Fruit fly (Drosophila melanogaster) whole organism, embryonic: ENCODE measurements around the gene Bug22.

Experiments
- Adf1 ChIP-seq: fragments of 200-800 bp; sonication (Bioruptor generic); IDR thresholded peaks from 2 replicates; pipeline ENCODE4 v1.3.6; 2022; ENCODE audit warnings: missing biosample characterization, missing genetic modification characterization
- Aef1 ChIP-seq: fragments of 200-800 bp; sonication (Bioruptor generic); IDR thresholded peaks from 3 replicates; pipeline ENCODE4 v1.3.6; 2022; ENCODE audit warnings: missing biosample characterization, missing genetic modification characterization
- Atf-2 ChIP-seq: fragments of 200-800 bp; sonication (Bioruptor generic); optimal IDR thresholded peaks from 2 replicates; lab custom pipeline; 2016; ENCODE audit warnings: missing biosample characterization, missing genetic modification characterization
- BtbVII ChIP-seq: fragments of 200-800 bp; sonication (Bioruptor generic); optimal IDR thresholded peaks from 3 replicates; lab custom pipeline; 2017; ENCODE audit warnings: missing biosample characterization, mild to moderate bottlenecking, missing genetic modification characterization
- CG11504 ChIP-seq: fragments of 200-800 bp; sonication (Bioruptor generic); optimal IDR thresholded peaks from 3 replicates; lab custom pipeline; 2019; ENCODE audit warnings: missing biosample characterization, mild to moderate bottlenecking, missing genetic modification characterization, moderate library complexity
- CG11560 ChIP-seq: fragments of 200-800 bp; sonication (Bioruptor generic); IDR thresholded peaks from 3 replicates; pipeline ENCODE4 v1.3.6; 2022; ENCODE audit warnings: missing biosample characterization, missing genetic modification characterization
- CG12104 ChIP-seq: fragments of 200-800 bp; sonication (Bioruptor generic); optimal IDR thresholded peaks from 3 replicates; lab custom pipeline; 2016; ENCODE audit warnings: missing biosample characterization, missing genetic modification characterization
- CG1233 ChIP-seq: fragments of 200-800 bp; sonication (Bioruptor generic); optimal IDR thresholded peaks from 4 replicates; lab custom pipeline; 2018; ENCODE audit warnings: missing biosample characterization, mild to moderate bottlenecking, missing genetic modification characterization
- CG12659 ChIP-seq: fragments of 200-800 bp; sonication (Bioruptor generic); optimal IDR thresholded peaks from 3 replicates; lab custom pipeline; 2017; ENCODE audit warnings: mild to moderate bottlenecking, missing biosample characterization, missing genetic modification reagents, missing genetic modification characterization
- CG13287 ChIP-seq: fragments of 200-800 bp; sonication (Bioruptor generic); IDR thresholded peaks from 2 replicates; pipeline ENCODE4 v1.3.6; 2022; ENCODE audit warnings: missing biosample characterization, missing genetic modification characterization; ENCODE audit not compliant: partially characterized antibody
- CG13624 ChIP-seq: fragments of 200-800 bp; sonication (Bioruptor generic); optimal IDR thresholded peaks from 2 replicates; lab custom pipeline; 2016; ENCODE audit warnings: missing biosample characterization, missing genetic modification characterization
- CG14014 ChIP-seq: fragments of 200-800 bp; sonication (Bioruptor generic); IDR thresholded peaks from 2 replicates; pipeline ENCODE4 v1.3.6; 2022; ENCODE audit warnings: missing biosample characterization, missing genetic modification characterization
- CG15696 ChIP-seq: fragments of 200-800 bp; sonication (Bioruptor generic); optimal IDR thresholded peaks from 2 replicates; lab custom pipeline; 2019; ENCODE audit warnings: missing biosample characterization, mild to moderate bottlenecking, missing genetic modification characterization, moderate library complexity
- CG16813 ChIP-seq: fragments of 200-800 bp; sonication (Bioruptor generic); IDR thresholded peaks from 3 replicates; pipeline ENCODE4 v1.3.6; 2022; ENCODE audit warnings: missing biosample characterization, missing genetic modification characterization; ENCODE audit not compliant: partially characterized antibody
- CG17186 ChIP-seq: fragments of 200-800 bp; sonication (Bioruptor generic); optimal IDR thresholded peaks from 3 replicates; lab custom pipeline; 2017; ENCODE audit warnings: missing biosample characterization, missing genetic modification reagents, missing genetic modification characterization
- CG17912 ChIP-seq: fragments of 200-800 bp; sonication (Bioruptor generic); optimal IDR thresholded peaks from 2 replicates; lab custom pipeline; 2018; ENCODE audit warnings: missing biosample characterization, mild to moderate bottlenecking, missing genetic modification characterization
- CG33213 ChIP-seq: fragments of 200-800 bp; sonication (Bioruptor generic); optimal IDR thresholded peaks from 3 replicates; lab custom pipeline; 2016; ENCODE audit warnings: missing biosample characterization, missing genetic modification characterization
- CG3838 ChIP-seq: fragments of 200-800 bp; sonication (Bioruptor generic); optimal IDR thresholded peaks from 3 replicates; lab custom pipeline; 2016; ENCODE audit warnings: missing biosample characterization, missing genetic modification characterization
- CG4404 ChIP-seq: fragments of 200-800 bp; sonication (Bioruptor generic); IDR thresholded peaks from 2 replicates; pipeline ENCODE4 v1.3.6; 2022; ENCODE audit warnings: missing biosample characterization, missing genetic modification characterization
- CG5180 ChIP-seq: fragments of 200-800 bp; sonication (Bioruptor generic); optimal IDR thresholded peaks from 3 replicates; lab custom pipeline; 2017; ENCODE audit warnings: missing biosample characterization, missing genetic modification characterization, mild to moderate bottlenecking, moderate library complexity, missing genetic modification reagents
- CG5953 ChIP-seq: fragments of 200-800 bp; sonication (Bioruptor generic); IDR thresholded peaks from 2 replicates; pipeline ENCODE4 v1.3.6; 2022; ENCODE audit warnings: missing biosample characterization, missing genetic modification characterization
- CG7271 ChIP-seq: fragments of 200-800 bp; sonication (Bioruptor generic); optimal IDR thresholded peaks from 2 replicates; lab custom pipeline; 2018; ENCODE audit warnings: missing biosample characterization, mild to moderate bottlenecking, missing genetic modification characterization, moderate library complexity
- CG7357 ChIP-seq: fragments of 200-800 bp; sonication (Bioruptor generic); IDR thresholded peaks from 3 replicates; pipeline ENCODE4 v1.3.6; 2022; ENCODE audit warnings: missing biosample characterization, missing genetic modification characterization
- CG9817 ChIP-seq: fragments of 200-800 bp; sonication (Bioruptor generic); optimal IDR thresholded peaks from 2 replicates; lab custom pipeline; 2018; ENCODE audit warnings: missing biosample characterization, mild to moderate bottlenecking, missing genetic modification characterization, moderate library complexity
- CG9932 ChIP-seq: fragments of 200-800 bp; sonication (Bioruptor generic); IDR thresholded peaks from 2 replicates; pipeline ENCODE4 v1.3.6; 2022; ENCODE audit warnings: missing biosample characterization, missing genetic modification characterization
- CTCF ChIP-seq: fragments of 200-800 bp; sonication (Bioruptor generic); optimal IDR thresholded peaks from 2 replicates; lab custom pipeline; 2017; ENCODE audit warnings: missing biosample characterization, mild to moderate bottlenecking, missing genetic modification characterization, moderate library complexity
- Drgx ChIP-seq: fragments of 200-800 bp; sonication (Bioruptor generic); IDR thresholded peaks from 2 replicates; pipeline ENCODE4 v1.3.6; 2022; ENCODE audit warnings: missing biosample characterization, missing genetic modification characterization
- ERR ChIP-seq: fragments of 200-800 bp; sonication (Bioruptor generic); optimal IDR thresholded peaks from 2 replicates; lab custom pipeline; 2016; ENCODE audit warnings: missing biosample characterization, missing genetic modification characterization
- HLHmδ ChIP-seq: fragments of 200-800 bp; sonication (Bioruptor generic); optimal IDR thresholded peaks from 2 replicates; lab custom pipeline; 2018; ENCODE audit warnings: missing biosample characterization, mild to moderate bottlenecking, missing genetic modification characterization, moderate library complexity
- Hmr ChIP-seq: fragments of 200-800 bp; sonication (Bioruptor generic); optimal IDR thresholded peaks from 3 replicates; lab custom pipeline; 2017; ENCODE audit warnings: mild to moderate bottlenecking, missing biosample characterization, missing genetic modification reagents, missing genetic modification characterization
- Hr51 ChIP-seq, 2 experiments: fragments of 200-800 bp; sonication (Bioruptor generic); optimal IDR thresholded peaks; 2 replicates in 1 of 2; 3 replicates in 1 of 2; lab custom pipeline; 2016 to 2018; ENCODE audit warnings: missing biosample characterization in 2 of 2, missing genetic modification characterization in 2 of 2, mild to moderate bottlenecking in 1 of 2, moderate library complexity in 1 of 2
- Mes4 ChIP-seq: fragments of 200-800 bp; sonication (Bioruptor generic); optimal IDR thresholded peaks from 2 replicates; lab custom pipeline; 2016; ENCODE audit warnings: missing biosample characterization, missing genetic modification characterization
- Oli ChIP-seq: fragments of 200-800 bp; sonication (Bioruptor generic); optimal IDR thresholded peaks from 2 replicates; lab custom pipeline; 2018; ENCODE audit warnings: missing biosample characterization, mild to moderate bottlenecking, missing genetic modification characterization, moderate library complexity
- Xrp1 ChIP-seq: fragments of 200-800 bp; sonication (Bioruptor generic); IDR thresholded peaks from 2 replicates; pipeline ENCODE4 v1.3.6; 2022; ENCODE audit warnings: missing biosample characterization, missing genetic modification characterization
- abd-A ChIP-seq: fragments of 200-800 bp; sonication (Bioruptor generic); optimal IDR thresholded peaks from 3 replicates; lab custom pipeline; 2019; ENCODE audit warnings: missing biosample characterization, mild to moderate bottlenecking, missing genetic modification characterization, moderate library complexity
- aop ChIP-seq: fragments of 200-800 bp; sonication (Bioruptor generic); IDR thresholded peaks from 2 replicates; pipeline ENCODE4 v1.3.6; 2022; ENCODE audit warnings: missing biosample characterization, missing genetic modification characterization
- br ChIP-seq: fragments of >200 bp; optimal IDR thresholded peaks from 2 replicates; lab custom pipeline; 2017
- btn ChIP-seq: fragments of 200-800 bp; sonication (Bioruptor generic); optimal IDR thresholded peaks from 2 replicates; lab custom pipeline; 2016; ENCODE audit warnings: missing biosample characterization, missing genetic modification characterization
- corto ChIP-seq: fragments of 200-800 bp; sonication (Bioruptor generic); optimal IDR thresholded peaks from 2 replicates; lab custom pipeline; 2016; ENCODE audit warnings: missing biosample characterization, mild to moderate bottlenecking, missing genetic modification characterization, moderate library complexity
- crc ChIP-seq: fragments of 200-800 bp; sonication (Bioruptor generic); optimal IDR thresholded peaks from 2 replicates; lab custom pipeline; 2016; ENCODE audit warnings: missing biosample characterization, missing genetic modification characterization
- disco-r ChIP-seq: fragments of 200-800 bp; sonication (Bioruptor generic); optimal IDR thresholded peaks from 2 replicates; lab custom pipeline; 2016; ENCODE audit warnings: missing biosample characterization, missing genetic modification characterization
- dpn ChIP-seq, 2 experiments: fragments of 200-800 bp; sonication (Bioruptor generic); optimal IDR thresholded peaks; 3 replicates each; lab custom pipeline; 2016; ENCODE audit warnings: missing biosample characterization in 2 of 2, missing genetic modification characterization in 2 of 2
- eyg ChIP-seq: fragments of 200-800 bp; sonication (Bioruptor generic); optimal IDR thresholded peaks from 3 replicates; lab custom pipeline; 2016; ENCODE audit warnings: missing biosample characterization, missing genetic modification characterization
- gsb ChIP-seq: fragments of 200-800 bp; sonication (Bioruptor generic); IDR thresholded peaks from 2 replicates; pipeline ENCODE4 v1.3.6; 2022; ENCODE audit warnings: missing biosample characterization, missing genetic modification characterization
- ind ChIP-seq: fragments of 200-800 bp; sonication (Bioruptor generic); optimal IDR thresholded peaks from 3 replicates; lab custom pipeline; 2016; ENCODE audit warnings: missing biosample characterization, missing genetic modification characterization
- mld ChIP-seq: fragments of 200-800 bp; sonication (Bioruptor generic); IDR thresholded peaks from 3 replicates; pipeline ENCODE4 v1.3.6; 2022; ENCODE audit warnings: missing biosample characterization, missing genetic modification characterization; ENCODE audit not compliant: partially characterized antibody
- odd ChIP-seq: fragments of 200-800 bp; sonication (Bioruptor generic); optimal IDR thresholded peaks from 2 replicates; lab custom pipeline; 2017; ENCODE audit warnings: missing biosample characterization, mild to moderate bottlenecking, missing genetic modification characterization
- peb ChIP-seq: fragments of 200-800 bp; sonication (Bioruptor generic); IDR thresholded peaks from 2 replicates; pipeline ENCODE4 v1.3.6; 2022; ENCODE audit warnings: missing biosample characterization, missing genetic modification characterization
- pum ChIP-seq: fragments of 200-800 bp; sonication (Bioruptor generic); optimal IDR thresholded peaks from 2 replicates; lab custom pipeline; 2016; ENCODE audit warnings: missing biosample characterization, missing genetic modification characterization
- sd ChIP-seq: fragments of 200-800 bp; sonication (Bioruptor generic); optimal IDR thresholded peaks from 3 replicates; lab custom pipeline; 2018; ENCODE audit warnings: missing biosample characterization, mild to moderate bottlenecking, missing genetic modification characterization, moderate library complexity
- slbo ChIP-seq: fragments of 200-800 bp; sonication (Bioruptor generic); IDR thresholded peaks from 2 replicates; pipeline ENCODE4 v1.3.6; 2022; ENCODE audit warnings: missing biosample characterization, missing genetic modification characterization

Gene Bug22

DNA sequence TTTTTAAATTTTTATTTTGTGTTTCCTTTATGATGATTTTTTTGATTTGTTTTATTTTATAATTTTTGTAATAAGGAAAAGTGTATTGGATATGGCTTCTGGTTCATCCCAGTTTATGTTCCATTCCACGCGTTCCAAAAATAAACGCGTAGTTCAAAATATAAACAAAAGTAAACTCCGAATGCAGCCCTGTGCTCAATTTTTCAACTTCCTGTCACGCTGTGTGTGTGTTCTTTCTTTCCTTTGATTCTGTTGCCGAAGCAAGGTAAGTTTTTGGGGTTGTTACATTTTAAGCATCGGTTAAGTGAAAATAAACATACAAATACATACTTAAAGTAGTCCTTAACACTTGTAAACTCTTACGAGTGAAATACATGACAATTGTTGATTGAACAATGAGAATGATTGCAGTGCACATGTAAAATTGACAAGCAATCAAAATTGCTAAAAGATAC is 22.6 kb downstream of the Bug22 start, which contains the start of the genes Ip259 and RpS27A (continued):
- TF ChIP-seq Hmr (GFP tag; lab: Kevin White, UChicago) (no peak), CG16813 (GFP tag; lab: Robert Waterston, UW) (no peak), Aef1 (peak; percentile 54; the same call in 2 of the 3 replicates), Xrp1 (GFP tag; lab: Robert Waterston, UW) (no peak), Atf-2 (GFP tag; lab: Kevin White, UChicago) (peak; percentile 47), mld (no peak), CG1233 (GFP tag; lab: Kevin White, UChicago) (peak; percentile 89), CG13287 (no peak; the same call in 1 of the 2 replicates), CG11560 (tag; lab: Robert Waterston, UW) (no peak), peb (no peak; the same call in 1 of the 2 replicates), CG7357 (GFP tag; lab: Robert Waterston, UW) (peak; percentile 61; the same call in 1 of the 3 replicates), ind (GFP tag; lab: Kevin White, UChicago) (no peak), abd-A (tag; lab: Kevin White, UChicago) (no peak), CG3838 (no peak), CG13624 (GFP tag; lab: Kevin White, UChicago) (peak; percentile 82), dpn (GFP tag; optimal IDR thresholded peaks at IDR 0.05; lab: Kevin White, UChicago) (peak; percentile 30 to 82), CG14014 (GFP tag; lab: Robert Waterston, UW) (peak; percentile 65; the same call in 1 of the 2 replicates), CG9932 (GFP tag; lab: Robert Waterston, UW) (no peak), btn (GFP tag; lab: Kevin White, UChicago) (peak; percentile 32), CG5180 (GFP tag; lab: Kevin White, UChicago) (peak; percentile 46), CG17186 (GFP tag; lab: Kevin White, UChicago) (peak; percentile 41), Adf1 (GFP tag; lab: Robert Waterston, UW) (peak; percentile 37), crc (GFP tag; lab: Kevin White, UChicago) (peak; percentile 56), corto (GFP tag; lab: Kevin White, UChicago) (no peak), CG7271 (peak; percentile 82), disco-r (peak; percentile 43), CG5953 (GFP tag; lab: Robert Waterston, UW) (peak; percentile 65; the same call in 1 of the 2 replicates), CG17912 (GFP tag; lab: Kevin White, UChicago) (peak; percentile 80), slbo (GFP tag; lab: Robert Waterston, UW) (peak; percentile 72), aop (no peak), CG12659 (peak; percentile 90), eyg (peak; percentile 41), sd (tag; lab: Kevin White, UChicago) (no peak), Hr51 (GFP tag; optimal IDR thresholded peaks at IDR 0.05; lab: Kevin White, UChicago) (peak in 1 of 2 experiments; percentile 38), CG15696 (tag; lab: Kevin White, UChicago) (peak; percentile 42), Drgx (GFP tag; lab: Robert Waterston, UW) (0 out of 2 replicates have a peak, but pooled peaks have one; percentile 5), BtbVII (GFP tag; lab: Kevin White, UChicago) (peak; percentile 61), ERR (GFP tag; lab: Kevin White, UChicago) (no peak), CG12104 (peak; percentile 85), Mes4 (GFP tag; lab: Kevin White, UChicago) (peak; percentile 87), gsb (GFP tag; lab: Robert Waterston, UW) (peak; percentile 40), CG9817 (tag; lab: Kevin White, UChicago) (peak; percentile 70), pum (GFP tag; lab: Kevin White, UChicago) (peak; percentile 30), CG4404 (GFP tag; lab: Robert Waterston, UW) (no peak), Oli (no peak), HLHmδ (GFP tag; lab: Kevin White, UChicago) (peak; percentile 86), CTCF (GFP tag; lab: Kevin White, UChicago) (no peak), odd (GFP tag; lab: Kevin White, UChicago) (peak; percentile 65), CG11504 (tag; lab: Kevin White, UChicago) (no peak), CG33213 (GFP tag; lab: Kevin White, UChicago) (peak; percentile 88), br (lab: Kevin White, UChicago) (no peak)
